Worm (Caenorhabditis elegans) whole organism, L1 larva: ENCODE results near the gene acr-8.

ENCODE experiments used
- C04F5.9 ChIP-seq: sonication (generic microtip); optimal IDR thresholded peaks from 2 replicates; lab custom pipeline; 2016; ENCODE audit warnings: missing genetic modification characterization, missing compliant biosample characterization
- C16A3.4 ChIP-seq: fragments of 150-350 bp; optimal IDR thresholded peaks from 2 replicates; lab custom pipeline; 2014; ENCODE audit warnings: missing biosample characterization, missing genetic modification characterization
- C34B4.2 ChIP-seq: sonication (generic microtip); optimal IDR thresholded peaks from 2 replicates; lab custom pipeline; 2017; ENCODE audit warnings: mild to moderate bottlenecking, missing genetic modification characterization, missing compliant biosample characterization
- Y116A8C.19 ChIP-seq: sonication (generic microtip); optimal IDR thresholded peaks from 2 replicates; lab custom pipeline; 2016; ENCODE audit warnings: missing compliant biosample characterization, missing genetic modification characterization, borderline replicate concordance
- aha-1 ChIP-seq: fragments of 150-350 bp; optimal IDR thresholded peaks from 2 replicates; lab custom pipeline; 2014; ENCODE audit warnings: missing biosample characterization, missing genetic modification characterization
- alr-1 ChIP-seq: fragments of 200-800 bp; sonication (Bioruptor generic); optimal IDR thresholded peaks from 2 replicates; lab custom pipeline; 2018; ENCODE audit warnings: borderline replicate concordance, mild to moderate bottlenecking, missing genetic modification characterization, missing compliant biosample characterization
- aly-2 ChIP-seq: fragments of 150-350 bp; optimal IDR thresholded peaks from 2 replicates; lab custom pipeline; 2014; ENCODE audit warnings: missing biosample characterization, missing genetic modification characterization
- ces-1 ChIP-seq: fragments of 150-350 bp; optimal IDR thresholded peaks from 2 replicates; lab custom pipeline; 2014; ENCODE audit warnings: missing biosample characterization, missing genetic modification reagents, missing genetic modification characterization
- dpl-1 ChIP-seq, 3 experiments: fragments of 150-350 bp in 2 of 3; sonication (generic microtip) in 1 of 3; optimal IDR thresholded peaks; 2 replicates each; lab custom pipeline; 2014 to 2017; ENCODE audit warnings: missing biosample characterization in 3 of 3, missing genetic modification characterization in 3 of 3, missing genetic modification reagents in 3 of 3
- dsc-1 ChIP-seq: sonication (generic microtip); optimal IDR thresholded peaks from 2 replicates; lab custom pipeline; 2016; ENCODE audit warnings: mild to moderate bottlenecking, missing genetic modification characterization, missing compliant biosample characterization
- efl-1 ChIP-seq, 4 experiments: fragments of 150-350 bp; optimal IDR thresholded peaks in 3 of 4; peaks in 1 of 4; 1 replicate in 1 of 4; 2 replicates in 3 of 4; lab custom pipeline; 2014; ENCODE audit warnings: missing biosample characterization in 2 of 4, missing genetic modification characterization in 2 of 4, missing genetic modification reagents in 2 of 4
- efl-3 ChIP-seq: fragments of 200-800 bp; sonication (Bioruptor generic); optimal IDR thresholded peaks from 2 replicates; lab custom pipeline; 2018; ENCODE audit warnings: mild to moderate bottlenecking, missing genetic modification characterization, missing compliant biosample characterization
- elt-3 ChIP-seq, 6 experiments: fragments of 150-350 bp in 1 of 6; sonication (generic microtip); optimal IDR thresholded peaks; 2 replicates each; lab custom pipeline; 2017 to 2018; ENCODE audit warnings: missing biosample characterization in 6 of 6, missing genetic modification characterization in 6 of 6, inconsistent platforms in 1 of 6
- fkh-10 ChIP-seq: sonication (generic microtip); optimal IDR thresholded peaks from 2 replicates; lab custom pipeline; 2017; ENCODE audit warnings: missing biosample characterization, missing genetic modification reagents, missing genetic modification characterization
- fkh-8 ChIP-seq: sonication (generic microtip); optimal IDR thresholded peaks from 2 replicates; lab custom pipeline; 2016; ENCODE audit warnings: mild to moderate bottlenecking, missing genetic modification characterization, missing compliant biosample characterization
- fos-1 ChIP-seq: fragments of 150-350 bp; optimal IDR thresholded peaks from 2 replicates; lab custom pipeline; 2014; ENCODE audit warnings: missing biosample characterization, missing genetic modification characterization
- hlh-17 ChIP-seq: fragments of 200-800 bp; sonication (Bioruptor generic); optimal IDR thresholded peaks from 2 replicates; lab custom pipeline; 2018; ENCODE audit warnings: missing genetic modification characterization, mild to moderate bottlenecking, missing compliant biosample characterization, moderate library complexity, borderline replicate concordance
- irx-1 ChIP-seq: sonication (generic microtip); optimal IDR thresholded peaks from 2 replicates; lab custom pipeline; 2016; ENCODE audit warnings: missing genetic modification characterization, missing compliant biosample characterization
- lin-13 ChIP-seq: fragments of 150-350 bp; optimal IDR thresholded peaks from 2 replicates; lab custom pipeline; 2014; ENCODE audit warnings: missing biosample characterization, missing genetic modification reagents, missing genetic modification characterization
- lin-14 ChIP-seq: fragments of 200-800 bp; sonication (Bioruptor generic); optimal IDR thresholded peaks from 2 replicates; lab custom pipeline; 2018; ENCODE audit warnings: mild to moderate bottlenecking, missing genetic modification characterization, moderate library complexity, missing compliant biosample characterization
- lin-15B ChIP-seq: fragments of 150-350 bp; sonication (generic microtip); optimal IDR thresholded peaks from 3 replicates; lab custom pipeline; 2014; ENCODE audit warnings: missing biosample characterization, missing genetic modification characterization
- lin-35 ChIP-seq, 2 experiments: fragments of 150-350 bp; optimal IDR thresholded peaks; 2 replicates each; lab custom pipeline; 2014; ENCODE audit warnings: missing biosample characterization in 2 of 2, missing genetic modification characterization in 2 of 2, missing genetic modification reagents in 2 of 2
- mdl-1 ChIP-seq, 2 experiments: fragments of 150-350 bp; optimal IDR thresholded peaks; 2 replicates each; lab custom pipeline; 2014 to 2017; ENCODE audit warnings: missing biosample characterization in 2 of 2, missing genetic modification characterization in 2 of 2, inconsistent platforms in 1 of 2
- mef-2 ChIP-seq: fragments of 150-350 bp; optimal IDR thresholded peaks from 2 replicates; lab custom pipeline; 2014; ENCODE audit warnings: missing biosample characterization, missing genetic modification characterization
- nhr-11 ChIP-seq: fragments of 150-350 bp; optimal IDR thresholded peaks from 2 replicates; lab custom pipeline; 2014; ENCODE audit warnings: missing biosample characterization, missing genetic modification characterization
- nhr-12 ChIP-seq: sonication (generic microtip); optimal IDR thresholded peaks from 2 replicates; lab custom pipeline; 2017; ENCODE audit warnings: missing biosample characterization, missing genetic modification characterization
- nhr-47 ChIP-seq: sonication (generic microtip); optimal IDR thresholded peaks from 2 replicates; lab custom pipeline; 2016; ENCODE audit warnings: mild to moderate bottlenecking, missing genetic modification characterization, moderate library complexity, missing compliant biosample characterization
- nhr-71 ChIP-seq: sonication (generic microtip); optimal IDR thresholded peaks from 2 replicates; lab custom pipeline; 2016; ENCODE audit warnings: mild to moderate bottlenecking, missing genetic modification characterization, moderate library complexity, missing compliant biosample characterization
- nhr-76 ChIP-seq: sonication (generic microtip); optimal IDR thresholded peaks from 2 replicates; lab custom pipeline; 2017; ENCODE audit warnings: missing biosample characterization, missing genetic modification characterization
- nhr-85 ChIP-seq: sonication (generic microtip); peaks from one replicate; lab custom pipeline; 2016; ENCODE audit warnings: missing genetic modification characterization, inconsistent platforms, missing compliant biosample characterization
- nhr-90 ChIP-seq: sonication (generic microtip); optimal IDR thresholded peaks from 2 replicates; lab custom pipeline; 2016; ENCODE audit warnings: mild to moderate bottlenecking, missing genetic modification characterization, missing compliant biosample characterization; ENCODE audit not compliant: poor library complexity
- pax-3 ChIP-seq: fragments of 200-800 bp; sonication (Bioruptor generic); optimal IDR thresholded peaks from 2 replicates; lab custom pipeline; 2018; ENCODE audit warnings: mild to moderate bottlenecking, missing genetic modification characterization, moderate library complexity, missing compliant biosample characterization
- pqm-1 ChIP-seq: sonication (generic microtip); optimal IDR thresholded peaks from 3 replicates; lab custom pipeline; 2017; ENCODE audit warnings: missing biosample characterization, missing genetic modification characterization
- skn-1 ChIP-seq: fragments of 150-350 bp; optimal IDR thresholded peaks from 2 replicates; lab custom pipeline; 2014; ENCODE audit warnings: missing biosample characterization, missing genetic modification characterization
- sptf-1 ChIP-seq: fragments of 150-350 bp; optimal IDR thresholded peaks from 2 replicates; lab custom pipeline; 2014; ENCODE audit warnings: missing biosample characterization, missing genetic modification characterization
- sup-37 ChIP-seq: fragments of 200-800 bp; sonication (Bioruptor generic); optimal IDR thresholded peaks from 2 replicates; lab custom pipeline; 2018; ENCODE audit warnings: mild to moderate bottlenecking, missing genetic modification characterization, missing compliant biosample characterization
- tbx-2 ChIP-seq: sonication (generic microtip); optimal IDR thresholded peaks from 2 replicates; lab custom pipeline; 2016; ENCODE audit warnings: missing genetic modification characterization, missing compliant biosample characterization
- unc-130 ChIP-seq: fragments of 150-350 bp; optimal IDR thresholded peaks from 2 replicates; lab custom pipeline; 2017; ENCODE audit warnings: missing biosample characterization, missing genetic modification characterization, inconsistent platforms
- unc-30 ChIP-seq: sonication (generic microtip); optimal IDR thresholded peaks from 2 replicates; lab custom pipeline; 2017; ENCODE audit warnings: missing biosample characterization, missing genetic modification characterization
- unc-86 ChIP-seq: sonication (generic microtip); optimal IDR thresholded peaks from 2 replicates; lab custom pipeline; 2016; ENCODE audit warnings: missing genetic modification characterization, missing compliant biosample characterization
- unc-98 ChIP-seq: fragments of 200-800 bp; sonication (Bioruptor generic); IDR thresholded peaks from 2 replicates; pipeline ENCODE4 v1.3.6; 2022; ENCODE audit warnings: missing genetic modification characterization, missing compliant biosample characterization
- vab-15 ChIP-seq: sonication (generic microtip); optimal IDR thresholded peaks from 2 replicates; lab custom pipeline; 2017; ENCODE audit warnings: missing genotype, mild to moderate bottlenecking, missing genetic modification characterization, missing compliant biosample characterization
- xbp-1 ChIP-seq: sonication (generic microtip); optimal IDR thresholded peaks from 2 replicates; lab custom pipeline; 2016; ENCODE audit warnings: missing genetic modification characterization, missing compliant biosample characterization
- zip-4 ChIP-seq: fragments of 200-800 bp; sonication (Bioruptor generic); optimal IDR thresholded peaks from 2 replicates; lab custom pipeline; 2018; ENCODE audit warnings: mild to moderate bottlenecking, missing genetic modification characterization, moderate library complexity, missing compliant biosample characterization

The acr-8 gene

DNA sequence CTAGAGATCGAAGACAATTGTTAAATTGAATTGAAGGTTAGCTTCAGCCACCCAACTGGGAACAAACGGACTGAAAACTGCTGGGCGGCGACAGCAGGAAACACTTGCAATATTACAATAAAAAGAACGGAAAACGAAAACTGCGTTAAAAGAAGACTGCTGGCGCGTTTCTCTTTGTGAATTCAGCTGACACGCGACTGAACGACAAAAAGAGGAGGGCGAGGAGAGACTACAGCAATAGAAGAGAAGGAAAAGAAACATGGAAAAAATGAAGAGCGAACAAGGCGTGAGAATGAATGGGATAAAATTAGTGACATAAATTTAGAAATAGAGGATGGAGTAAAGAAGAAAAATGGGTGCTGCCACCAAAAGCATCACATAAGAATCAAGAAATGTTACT is 34.9 kb upstream of the acr-8 start (continued):
- TF ChIP-seq lin-15B (tag; lab: Kevin White, UChicago) = no peak
- TF ChIP-seq alr-1 (tag; lab: Kevin White, UChicago) = no peak
- TF ChIP-seq C16A3.4 (tag; lab: Kevin White, UChicago) = peak; percentile 86
- peak; percentile 96 for TF ChIP-seq nhr-85 (tag; lab: Kevin White, UChicago)
- TF ChIP-seq ces-1 = no peak
- no peak for TF ChIP-seq unc-98 (GFP tag; lab: Robert Waterston, UW)
- peak; percentile 92 for TF ChIP-seq skn-1
- no peak for TF ChIP-seq nhr-12 (tag; lab: Kevin White, UChicago)
- TF ChIP-seq fos-1 = peak; percentile 87
- peak; percentile 51 for TF ChIP-seq C04F5.9 (tag; lab: Kevin White, UChicago)
- TF ChIP-seq lin-35 (GFP tag; optimal IDR thresholded peaks at IDR 0.05; lab: Kevin White, UChicago) = peak; percentile 75 to 88
- no peak for TF ChIP-seq C34B4.2
- TF ChIP-seq nhr-76 = no peak
- peak; percentile 50 for TF ChIP-seq aly-2 (tag; lab: Kevin White, UChicago)
- TF ChIP-seq Y116A8C.19 = no peak
- TF ChIP-seq xbp-1 (tag; lab: Kevin White, UChicago) = peak; percentile 93
- TF ChIP-seq hlh-17 (GFP tag; lab: Kevin White, UChicago) = no peak
- peak; percentile 14 for TF ChIP-seq efl-3
- TF ChIP-seq unc-130 (tag; lab: Kevin White, UChicago) = peak; percentile 37
- TF ChIP-seq fkh-10 = peak; percentile 68
- TF ChIP-seq nhr-47 (tag; lab: Kevin White, UChicago) = peak; percentile 95
- TF ChIP-seq efl-1 (optimal IDR thresholded peaks at IDR 0.05; lab: Kevin White, UChicago) = peak; percentile 78 to 79
- peak; percentile 59 to 97 for TF ChIP-seq efl-1 (GFP tag; optimal IDR thresholded peaks at IDR 0.05 in 1 of 2; lab: Kevin White, UChicago)
- TF ChIP-seq tbx-2 (tag; lab: Kevin White, UChicago) = peak; percentile 96
- TF ChIP-seq nhr-90 (tag; lab: Kevin White, UChicago) = peak; percentile 92
- peak; percentile 94 for TF ChIP-seq unc-86 (tag; lab: Kevin White, UChicago)
- TF ChIP-seq sup-37 (GFP tag; lab: Kevin White, UChicago) = peak; percentile 78
- TF ChIP-seq aha-1 (tag; lab: Kevin White, UChicago) = peak; percentile 36
- peak; percentile 90 for TF ChIP-seq irx-1
- no peak for TF ChIP-seq sptf-1 (tag; lab: Kevin White, UChicago)
- peak; percentile 89 for TF ChIP-seq lin-13
- no peak for TF ChIP-seq vab-15 (tag; lab: Kevin White, UChicago)

DNA sequence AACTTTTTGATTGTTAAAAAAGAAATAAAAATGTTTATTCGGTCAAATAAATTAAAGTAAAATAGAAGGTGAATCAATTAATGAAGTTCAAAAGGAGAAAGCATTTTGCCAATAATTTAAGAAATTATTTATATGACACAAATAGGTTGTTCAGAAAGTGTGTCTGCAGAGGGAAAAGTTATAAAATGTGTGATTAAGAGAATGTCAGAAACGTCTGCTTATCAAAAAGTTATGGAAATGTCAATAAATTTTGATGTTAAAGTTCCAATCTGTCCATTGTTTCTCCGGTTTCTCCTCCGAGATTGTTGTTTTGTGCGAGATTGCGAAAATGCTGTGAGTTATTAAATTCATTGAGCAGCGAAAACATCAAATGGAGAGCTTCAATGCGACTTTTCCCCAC is 32.8 kb upstream of the acr-8 start, which contains the start of gene rme-4:
rme-4 (minus strand) TSS at position 168 of the 400 bp plus-strand sequence.
- TF ChIP-seq aly-2 (tag; lab: Kevin White, UChicago) (no peak), elt-3 (tag; optimal IDR thresholded peaks at IDR 0.05; lab: Kevin White, UChicago) (no peak), mdl-1 (tag; optimal IDR thresholded peaks at IDR 0.05; lab: Kevin White, UChicago) (no peak), mef-2 (tag; lab: Kevin White, UChicago) (no peak), efl-1 (optimal IDR thresholded peaks at IDR 0.05; lab: Kevin White, UChicago) (no peak), efl-1 (GFP tag; optimal IDR thresholded peaks at IDR 0.05 in 1 of 2; lab: Kevin White, UChicago) (no peak), sptf-1 (tag; lab: Kevin White, UChicago) (no peak), alr-1 (tag; lab: Kevin White, UChicago) (no peak), unc-30 (tag; lab: Kevin White, UChicago) (no peak), pax-3 (tag; lab: Kevin White, UChicago) (no peak), irx-1 (no peak), sup-37 (GFP tag; lab: Kevin White, UChicago) (no peak), vab-15 (tag; lab: Kevin White, UChicago) (no peak), unc-98 (GFP tag; lab: Robert Waterston, UW) (no peak), dsc-1 (tag; lab: Kevin White, UChicago) (no peak), lin-13 (no peak), lin-14 (GFP tag; lab: Kevin White, UChicago) (no peak)

DNA sequence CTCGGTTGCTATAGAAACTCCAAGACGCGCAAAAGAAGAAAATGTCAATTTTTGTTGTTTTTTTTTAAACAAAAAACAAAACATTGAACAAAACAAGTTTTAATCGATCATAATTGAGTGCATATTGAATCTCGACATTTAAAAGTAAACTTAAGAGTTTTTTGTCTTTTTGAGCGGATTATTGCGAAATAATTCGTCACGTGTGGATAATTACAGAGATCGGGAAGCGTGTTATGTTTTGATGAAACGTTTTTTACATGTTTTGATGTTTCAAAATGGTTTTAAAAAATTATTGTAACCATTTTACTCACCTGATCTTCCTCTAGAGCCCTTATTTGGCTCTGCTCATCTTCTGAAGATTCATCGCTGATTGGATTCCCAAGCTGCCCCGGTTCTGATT is 26.5 kb upstream of the acr-8 start:
- peak; percentile 10 for TF ChIP-seq nhr-85 (tag; lab: Kevin White, UChicago)
- no peak for TF ChIP-seq pqm-1
- TF ChIP-seq dsc-1 (tag; lab: Kevin White, UChicago) = peak; percentile 36
- peak; percentile 24 for TF ChIP-seq lin-14 (GFP tag; lab: Kevin White, UChicago)
- peak; percentile 46 for TF ChIP-seq nhr-71 (tag; lab: Kevin White, UChicago)
- TF ChIP-seq nhr-11 (tag; lab: Kevin White, UChicago) = no peak
- TF ChIP-seq sptf-1 (tag; lab: Kevin White, UChicago) = no peak
- peak; percentile 8 for TF ChIP-seq nhr-47 (tag; lab: Kevin White, UChicago)
- TF ChIP-seq dpl-1 (GFP tag; optimal IDR thresholded peaks at IDR 0.05; lab: Kevin White, UChicago) = no peak
- TF ChIP-seq zip-4 (GFP tag; lab: Kevin White, UChicago) = peak; percentile 56
- TF ChIP-seq fkh-8 (tag; lab: Kevin White, UChicago) = peak; percentile 62
